Worm (Caenorhabditis elegans) whole organism, early embryonic: ENCODE results near the gene moe-3.

Experiments
- F13C5.2 ChIP-seq: sonication (generic microtip); optimal IDR thresholded peaks from 2 replicates; lab custom pipeline; 2017; ENCODE audit warnings: mild to moderate bottlenecking, missing genetic modification characterization, inconsistent platforms, missing compliant biosample characterization
- aly-1 ChIP-seq: sonication (generic microtip); optimal IDR thresholded peaks from 2 replicates; lab custom pipeline; 2016; ENCODE audit warnings: missing genetic modification characterization, missing compliant biosample characterization
- ama-1 ChIP-seq: fragments of 150-350 bp; optimal IDR thresholded peaks from 2 replicates; lab custom pipeline; 2014
- hmbx-1 ChIP-seq: sonication (generic microtip); optimal IDR thresholded peaks from 2 replicates; lab custom pipeline; 2016; ENCODE audit warnings: mild to moderate bottlenecking, missing genetic modification characterization, missing compliant biosample characterization
- hmg-4 ChIP-seq: fragments of 200-800 bp; sonication (Bioruptor generic); optimal IDR thresholded peaks from 2 replicates; lab custom pipeline; 2018; ENCODE audit warnings: mild to moderate bottlenecking, missing genetic modification characterization, missing compliant biosample characterization
- hnd-1 ChIP-seq: sonication (generic microtip); optimal IDR thresholded peaks from 2 replicates; lab custom pipeline; 2016; ENCODE audit warnings: missing genetic modification characterization, missing compliant biosample characterization
- tbx-11 ChIP-seq: fragments of 200-800 bp; sonication (Bioruptor generic); IDR thresholded peaks from 2 replicates; pipeline ENCODE4 v1.3.6; 2022; ENCODE audit warnings: missing genetic modification characterization, missing compliant biosample characterization

- TF ChIP-seq ama-1 (lab: Kevin White, UChicago) = no peak
- no peak for TF ChIP-seq F13C5.2 (tag; lab: Kevin White, UChicago)
- TF ChIP-seq hmbx-1 (tag; lab: Kevin White, UChicago) = no peak
- TF ChIP-seq tbx-11 (GFP tag; lab: Robert Waterston, UW) = no peak
- TF ChIP-seq aly-1 = no peak
- no peak for TF ChIP-seq hnd-1 (tag; lab: Kevin White, UChicago)
- TF ChIP-seq hmg-4 = no peak
These were observed 8.6 kb downstream of the moe-3 start, which contains the start of the genes hpr-17 and F32A11.1 for ce11 chrII:13156971-13157370.
